Worm (Caenorhabditis elegans): ENCODE data around the gene mec-15.

- TF ChIP-seq pha-4 (GFP tag; IDR thresholded peaks at IDR 0.05) (no peak), pha-4 (tag; optimal IDR thresholded peaks at IDR 0.05) (no peak), D1046.2 (GFP tag; IDR thresholded peaks at IDR 0.05) (no peak), nhr-25 (tag; optimal IDR thresholded peaks at IDR 0.05; ENCODE audit: borderline replicate concordance, insufficient read depth) (no peak), vab-7 (GFP tag; IDR thresholded peaks at IDR 0.05) (no peak), ces-1 (GFP tag; optimal IDR thresholded peaks at IDR 0.05) (no peak), spr-3 (GFP tag; optimal IDR thresholded peaks at IDR 0.05) (no peak), hmg-1.1 (GFP tag; IDR thresholded peaks at IDR 0.05) (no peak), zag-1 (tag; optimal IDR thresholded peaks at IDR 0.05) (no peak), T26A8.4 (GFP tag; IDR thresholded peaks at IDR 0.05) (no peak), gei-8 (GFP tag; optimal IDR thresholded peaks at IDR 0.05) (no peak), ama-1 (optimal IDR thresholded peaks at IDR 0.05) (no peak), nhr-28 (tag; optimal IDR thresholded peaks at IDR 0.05) (no peak), ceh-82 (tag; optimal IDR thresholded peaks at IDR 0.05) (no peak)
Measured at ce11 chrII:10247154-10247553, 7.7 kb upstream of the mec-15 start.

Data from whole organism, L4 larva.